Fruit fly (Drosophila melanogaster) whole organism, embryonic: ENCODE data around the gene CG31313.

ENCODE experiments used
- Awh ChIP-seq: fragments of 200-800 bp; sonication (Bioruptor generic); IDR thresholded peaks from 2 replicates; pipeline ENCODE4, ENCODE4 v1.3.6; 2022; ENCODE audit warnings: missing biosample characterization, missing genetic modification characterization
- CG10274 ChIP-seq: fragments of 200-800 bp; sonication (Bioruptor generic); optimal IDR thresholded peaks from 3 replicates; lab custom pipeline; 2017; ENCODE audit warnings: missing biosample characterization, mild to moderate bottlenecking, missing genetic modification characterization
- CG10979 ChIP-seq: fragments of 200-800 bp; sonication (Bioruptor generic); optimal IDR thresholded peaks from 2 replicates; lab custom pipeline; 2018; ENCODE audit warnings: missing biosample characterization, mild to moderate bottlenecking, missing genetic modification characterization, moderate library complexity
- CG13287 ChIP-seq: fragments of 200-800 bp; sonication (Bioruptor generic); IDR thresholded peaks from 2 replicates; pipeline ENCODE4 v1.3.6; 2022; ENCODE audit warnings: missing biosample characterization, missing genetic modification characterization; ENCODE audit not compliant: partially characterized antibody
- CG1529 ChIP-seq: fragments of 200-800 bp; sonication (Bioruptor generic); optimal IDR thresholded peaks from 3 replicates; lab custom pipeline; 2018; ENCODE audit warnings: missing biosample characterization, missing genetic modification characterization
- CG1602 ChIP-seq: fragments of 200-800 bp; sonication (Bioruptor generic); optimal IDR thresholded peaks from 3 replicates; lab custom pipeline; 2016; ENCODE audit warnings: missing biosample characterization, missing genetic modification characterization
- CG18262 ChIP-seq: fragments of 200-800 bp; optimal IDR thresholded peaks from 3 replicates; lab custom pipeline; 2019; ENCODE audit warnings: missing biosample characterization, mild to moderate bottlenecking, missing genetic modification characterization, moderate library complexity
- CG2116 ChIP-seq: fragments of 200-800 bp; sonication (Bioruptor generic); optimal IDR thresholded peaks from 3 replicates; lab custom pipeline; 2018; ENCODE audit warnings: missing biosample characterization, mild to moderate bottlenecking, missing genetic modification characterization
- CG2199 ChIP-seq: fragments of 200-800 bp; sonication (Bioruptor generic); IDR thresholded peaks from 3 replicates; pipeline ENCODE4 v1.3.6; 2022; ENCODE audit warnings: missing biosample characterization, missing genetic modification characterization
- CG32767 ChIP-seq: fragments of 200-800 bp; sonication (Bioruptor generic); IDR thresholded peaks from 2 replicates; pipeline ENCODE4 v1.3.6; 2022; ENCODE audit warnings: missing biosample characterization, missing genetic modification characterization
- CG3995 ChIP-seq: fragments of 200-800 bp; sonication (Bioruptor generic); optimal IDR thresholded peaks from 3 replicates; lab custom pipeline; 2016; ENCODE audit warnings: missing biosample characterization, missing genetic modification characterization
- CG5245 ChIP-seq: fragments of 200-800 bp; sonication (Bioruptor generic); optimal IDR thresholded peaks from 3 replicates; lab custom pipeline; 2016; ENCODE audit warnings: missing biosample characterization, missing genetic modification characterization
- CG8359 ChIP-seq: fragments of 200-800 bp; sonication (Bioruptor generic); optimal IDR thresholded peaks from 2 replicates; lab custom pipeline; 2017; ENCODE audit warnings: missing biosample characterization, mild to moderate bottlenecking, missing genetic modification characterization, borderline replicate concordance
- CG9817 ChIP-seq: fragments of 200-800 bp; sonication (Bioruptor generic); optimal IDR thresholded peaks from 2 replicates; lab custom pipeline; 2018; ENCODE audit warnings: missing biosample characterization, mild to moderate bottlenecking, missing genetic modification characterization, moderate library complexity
- D19A ChIP-seq: fragments of 200-800 bp; optimal IDR thresholded peaks from 3 replicates; lab custom pipeline; 2019; ENCODE audit warnings: missing biosample characterization, mild to moderate bottlenecking, missing genetic modification characterization, moderate library complexity
- D19B ChIP-seq: fragments of 200-800 bp; sonication (Bioruptor generic); optimal IDR thresholded peaks from 2 replicates; lab custom pipeline; 2017; ENCODE audit warnings: missing biosample characterization, mild to moderate bottlenecking, missing genetic modification characterization
- Deaf1 ChIP-seq: fragments of 200-800 bp; optimal IDR thresholded peaks from 3 replicates; lab custom pipeline; 2019; ENCODE audit warnings: missing biosample characterization, mild to moderate bottlenecking, missing genetic modification characterization, moderate library complexity
- Dek ChIP-seq: fragments of 200-800 bp; sonication (Bioruptor generic); optimal IDR thresholded peaks from 3 replicates; lab custom pipeline; 2019; ENCODE audit warnings: missing biosample characterization, mild to moderate bottlenecking, missing genetic modification characterization, moderate library complexity
- Ets65A ChIP-seq: fragments of 200-800 bp; sonication (Bioruptor generic); peaks from one replicate; lab custom pipeline; 2016; ENCODE audit warnings: missing biosample characterization, missing genetic modification characterization
- HLH54F ChIP-seq: fragments of 200-800 bp; sonication (Bioruptor generic); optimal IDR thresholded peaks from 3 replicates; lab custom pipeline; 2016; ENCODE audit warnings: missing biosample characterization, missing genetic modification characterization
- Hmr ChIP-seq: fragments of 200-800 bp; sonication (Bioruptor generic); optimal IDR thresholded peaks from 3 replicates; lab custom pipeline; 2017; ENCODE audit warnings: mild to moderate bottlenecking, missing biosample characterization, missing genetic modification reagents, missing genetic modification characterization
- Hmx ChIP-seq: fragments of 200-800 bp; sonication (Bioruptor generic); optimal IDR thresholded peaks from 2 replicates; lab custom pipeline; 2016; ENCODE audit warnings: missing biosample characterization, missing genetic modification characterization
- Hr39 ChIP-seq: fragments of >200 bp; optimal IDR thresholded peaks from 2 replicates; lab custom pipeline; 2017
- NfI ChIP-seq: fragments of 200-800 bp; sonication (Bioruptor generic); optimal IDR thresholded peaks from 3 replicates; lab custom pipeline; 2018; ENCODE audit warnings: missing biosample characterization, mild to moderate bottlenecking, missing genetic modification characterization, moderate library complexity
- Sin3A ChIP-seq: fragments of >200 bp; optimal IDR thresholded peaks from 2 replicates; lab custom pipeline; 2018
- Spps ChIP-seq: fragments of 200-800 bp; sonication (Bioruptor generic); optimal IDR thresholded peaks from 2 replicates; lab custom pipeline; 2018; ENCODE audit warnings: missing biosample characterization, mild to moderate bottlenecking, missing genetic modification characterization
- Xrp1 ChIP-seq: fragments of 200-800 bp; sonication (Bioruptor generic); IDR thresholded peaks from 2 replicates; pipeline ENCODE4 v1.3.6; 2022; ENCODE audit warnings: missing biosample characterization, missing genetic modification characterization
- az2 ChIP-seq: fragments of 200-800 bp; sonication (Bioruptor generic); optimal IDR thresholded peaks from 3 replicates; lab custom pipeline; 2016; ENCODE audit warnings: missing biosample characterization, missing genetic modification characterization
- br ChIP-seq: fragments of >200 bp; optimal IDR thresholded peaks from 2 replicates; lab custom pipeline; 2017
- cg ChIP-seq: fragments of 200-800 bp; sonication (Bioruptor generic); optimal IDR thresholded peaks from 3 replicates; lab custom pipeline; 2019; ENCODE audit warnings: missing biosample characterization, mild to moderate bottlenecking, missing genetic modification characterization, moderate library complexity
- dmrt11E ChIP-seq: fragments of 200-800 bp; sonication (Bioruptor generic); optimal IDR thresholded peaks from 3 replicates; lab custom pipeline; 2018; ENCODE audit warnings: missing biosample characterization, mild to moderate bottlenecking, missing genetic modification characterization, moderate library complexity
- dmrt99B ChIP-seq: fragments of 200-800 bp; sonication (Bioruptor generic); optimal IDR thresholded peaks from 2 replicates; lab custom pipeline; 2018; ENCODE audit warnings: missing biosample characterization, mild to moderate bottlenecking, missing genetic modification characterization, moderate library complexity
- ewg ChIP-seq: fragments of 200-800 bp; sonication (Bioruptor generic); optimal IDR thresholded peaks from 3 replicates; lab custom pipeline; 2017; ENCODE audit warnings: mild to moderate bottlenecking, missing biosample characterization, missing genetic modification reagents, missing genetic modification characterization
- ham ChIP-seq: fragments of 200-800 bp; sonication (Bioruptor generic); IDR thresholded peaks from 2 replicates; pipeline ENCODE4 v1.3.6; 2022; ENCODE audit warnings: missing biosample characterization, missing genetic modification characterization
- jing ChIP-seq: fragments of 200-800 bp; sonication (Bioruptor generic); optimal IDR thresholded peaks from 2 replicates; lab custom pipeline; 2018; ENCODE audit warnings: missing biosample characterization, mild to moderate bottlenecking, missing genetic modification characterization
- kah ChIP-seq: fragments of 200-800 bp; sonication (Bioruptor generic); optimal IDR thresholded peaks from 2 replicates; lab custom pipeline; 2018; ENCODE audit warnings: missing biosample characterization, mild to moderate bottlenecking, missing genetic modification characterization
- knrl ChIP-seq: fragments of 200-800 bp; sonication (Bioruptor generic); IDR thresholded peaks from 3 replicates; pipeline ENCODE4 v1.3.6; 2022; ENCODE audit warnings: missing biosample characterization, missing genetic modification characterization; ENCODE audit not compliant: partially characterized antibody
- lab ChIP-seq: fragments of 200-800 bp; sonication (Bioruptor generic); optimal IDR thresholded peaks from 3 replicates; lab custom pipeline; 2017; ENCODE audit warnings: missing biosample characterization, missing genetic modification characterization, mild to moderate bottlenecking, moderate library complexity, missing genetic modification reagents
- onecut ChIP-seq: fragments of 200-800 bp; sonication (Bioruptor generic); IDR thresholded peaks from 2 replicates; pipeline ENCODE4 v1.3.6; 2022; ENCODE audit warnings: missing biosample characterization, missing genetic modification characterization
- pb ChIP-seq: fragments of 200-800 bp; sonication (Bioruptor generic); optimal IDR thresholded peaks from 3 replicates; lab custom pipeline; 2016; ENCODE audit warnings: missing biosample characterization, missing genetic modification characterization
- pho ChIP-seq: fragments of 200-800 bp; sonication (Bioruptor generic); optimal IDR thresholded peaks from 2 replicates; lab custom pipeline; 2016; ENCODE audit warnings: missing biosample characterization, missing genetic modification characterization
- phol ChIP-seq: fragments of 200-800 bp; sonication (Bioruptor generic); optimal IDR thresholded peaks from 3 replicates; lab custom pipeline; 2018; ENCODE audit warnings: missing biosample characterization, mild to moderate bottlenecking, missing genetic modification characterization, moderate library complexity
- rib ChIP-seq: fragments of 200-800 bp; sonication (Bioruptor generic); IDR thresholded peaks from 2 replicates; pipeline ENCODE4 v1.3.6; 2022; ENCODE audit warnings: missing biosample characterization, missing genetic modification characterization
- row ChIP-seq: fragments of 200-800 bp; sonication (Bioruptor generic); IDR thresholded peaks from 3 replicates; pipeline ENCODE4 v1.3.6; 2022; ENCODE audit warnings: missing biosample characterization, missing genetic modification characterization
- schlank ChIP-seq: fragments of 200-800 bp; sonication (Bioruptor generic); optimal IDR thresholded peaks from 2 replicates; lab custom pipeline; 2018; ENCODE audit warnings: missing biosample characterization, mild to moderate bottlenecking, missing genetic modification characterization
- sens ChIP-seq: fragments of 200-800 bp; sonication (Bioruptor generic); peaks from one replicate; lab custom pipeline; 2016; ENCODE audit warnings: missing biosample characterization, missing genetic modification characterization
- sens-2 ChIP-seq: fragments of 200-800 bp; sonication (Bioruptor generic); IDR thresholded peaks from 2 replicates; pipeline ENCODE4 v1.3.6; 2022; ENCODE audit warnings: missing biosample characterization, missing genetic modification characterization
- sqz ChIP-seq: fragments of 200-800 bp; sonication (Bioruptor generic); optimal IDR thresholded peaks from 3 replicates; lab custom pipeline; 2018; ENCODE audit warnings: missing biosample characterization, mild to moderate bottlenecking, missing genetic modification characterization
- tap ChIP-seq: fragments of 200-800 bp; optimal IDR thresholded peaks from 3 replicates; lab custom pipeline; 2019; ENCODE audit warnings: missing biosample characterization, mild to moderate bottlenecking, missing genetic modification characterization, moderate library complexity
- tin ChIP-seq: fragments of 200-800 bp; sonication (Bioruptor generic); optimal IDR thresholded peaks from 3 replicates; lab custom pipeline; 2016; ENCODE audit warnings: missing biosample characterization, missing genetic modification characterization
- toy ChIP-seq: fragments of 200-800 bp; sonication (Bioruptor generic); IDR thresholded peaks from 2 replicates; pipeline ENCODE4 v1.3.6; 2022; ENCODE audit warnings: missing biosample characterization, missing genetic modification characterization

Gene CG31313

dm6 chr3R:14569411-14570107 is 2.3 kb upstream of the CG31313 start, which contains the start of gene Cys:
Gene Cys, minus strand, starts transcription at chr3R:14569644.
- TF ChIP-seq CG13287 (GFP tag; lab: Robert Waterston, UW) (no peak; the same call in 1 of the 2 replicates), CG8359 (GFP tag; lab: Kevin White, UChicago) (no peak), dmrt11E (tag; lab: Kevin White, UChicago) (peak; percentile 9), sqz (no peak), NfI (GFP tag; lab: Kevin White, UChicago) (peak; percentile 13), Awh (GFP tag; lab: Robert Waterston, UW) (no peak), Hr39 (lab: Kevin White, UChicago) (no peak), D19B (GFP tag; lab: Kevin White, UChicago) (peak; percentile 27), CG1602 (GFP tag; lab: Kevin White, UChicago) (no peak), schlank (tag; lab: Kevin White, UChicago) (peak; percentile 9), tin (GFP tag; lab: Kevin White, UChicago) (no peak), phol (tag; lab: Kevin White, UChicago) (no peak), toy (no peak), CG9817 (tag; lab: Kevin White, UChicago) (no peak), rib (GFP tag; lab: Robert Waterston, UW) (0 out of 2 replicates have a peak, but pooled peaks have one; percentile 31), kah (peak; percentile 92), ham (GFP tag; lab: Robert Waterston, UW) (no peak), tap (no peak), knrl (no peak), CG32767 (GFP tag; lab: Robert Waterston, UW) (0 out of 2 replicates have a peak, but pooled peaks have one; percentile 15), Ets65A (GFP tag; lab: Kevin White, UChicago) (peak; percentile 18), Hmx (GFP tag; lab: Kevin White, UChicago) (no peak), lab (peak; percentile 1), ewg (GFP tag; lab: Kevin White, UChicago) (no peak), Dek (tag; lab: Kevin White, UChicago) (no peak), br (lab: Kevin White, UChicago) (no peak), row (GFP tag; lab: Robert Waterston, UW) (no peak; the same call in 2 of the 3 replicates), dmrt99B (tag; lab: Kevin White, UChicago) (peak; percentile 43), CG5245 (GFP tag; lab: Kevin White, UChicago) (no peak), cg (GFP tag; lab: Kevin White, UChicago) (no peak), Xrp1 (0 out of 2 replicates have a peak, but pooled peaks have one; percentile 27), jing (no peak), Sin3A (lab: Kevin White, UChicago) (no peak), Spps (tag; lab: Kevin White, UChicago) (no peak), az2 (GFP tag; lab: Kevin White, UChicago) (no peak), CG10274 (no peak), CG10979 (no peak), D19A (tag; lab: Kevin White, UChicago) (no peak), pho (GFP tag; lab: Kevin White, UChicago) (peak; percentile 16), sens (GFP tag; lab: Kevin White, UChicago) (peak; percentile 80), pb (no peak), sens-2 (GFP tag; lab: Robert Waterston, UW) (no peak), CG1529 (GFP tag; lab: Kevin White, UChicago) (no peak), CG2116 (no peak), Deaf1 (tag; lab: Kevin White, UChicago) (no peak), onecut (peak; percentile 62), HLH54F (GFP tag; lab: Kevin White, UChicago) (peak; percentile 35), Hmr (GFP tag; lab: Kevin White, UChicago) (peak; percentile 30), CG2199 (GFP tag; lab: Robert Waterston, UW) (no peak), CG3995 (GFP tag; lab: Kevin White, UChicago) (no peak), CG18262 (tag; lab: Kevin White, UChicago) (peak; percentile 34)
